Fruit fly (Drosophila melanogaster): Measurements from ENCODE around the gene CG13114.

DNA sequence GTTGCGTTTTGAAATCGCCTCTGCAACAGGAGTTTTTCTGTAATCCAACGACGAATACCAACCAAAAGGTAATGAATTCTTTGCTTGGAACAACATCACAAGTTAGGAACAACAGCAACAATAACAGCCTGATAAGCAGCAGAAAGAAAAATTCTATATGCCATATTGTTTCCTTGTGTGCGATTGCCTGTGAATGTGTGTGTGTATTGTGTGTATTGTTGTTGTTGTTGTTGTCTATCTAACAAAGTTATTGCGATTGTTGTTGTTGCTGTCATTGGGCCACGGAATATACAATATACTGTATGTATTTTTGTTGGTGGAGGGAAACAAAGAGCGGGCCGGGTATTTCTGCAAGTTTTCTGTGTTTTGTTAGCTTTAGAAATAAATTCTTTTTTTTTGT lies 23.5 kb downstream of the CG13114 start:
- TF ChIP-seq OdsH (GFP tag; optimal IDR thresholded peaks at IDR 0.05) (no peak), Dfd (GFP tag; optimal IDR thresholded peaks at IDR 0.05) (no peak), br (GFP tag; optimal IDR thresholded peaks at IDR 0.05) (no peak), pan (optimal IDR thresholded peaks at IDR 0.05) (no peak), CrebA (GFP tag; optimal IDR thresholded peaks at IDR 0.05; ENCODE audit: borderline replicate concordance) (no peak), CG32264 (GFP tag; optimal IDR thresholded peaks at IDR 0.05) (no peak), Hr78 (GFP tag; optimal IDR thresholded peaks at IDR 0.05) (no peak), brk (GFP tag; optimal IDR thresholded peaks at IDR 0.05) (no peak), usp (GFP tag; optimal IDR thresholded peaks at IDR 0.05) (no peak), Myc (optimal IDR thresholded peaks at IDR 0.05) (no peak), Hnf4 (GFP tag; optimal IDR thresholded peaks at IDR 0.05) (no peak), dl (GFP tag; optimal IDR thresholded peaks at IDR 0.05; ENCODE audit: insufficient read depth in 1 of 2, partially characterized antibody in 2 of 2) (no peak)
